Fruit fly (Drosophila melanogaster) whole organism, embryonic: ENCODE measurements around the gene Kua.

ENCODE experiments used
- Ada2b ChIP-seq: fragments of 200-800 bp; sonication (Bioruptor generic); IDR thresholded peaks from 2 replicates; pipeline ENCODE4 v1.3.6; 2022; ENCODE audit warnings: missing biosample characterization, missing genetic modification characterization
- Atf6 ChIP-seq: fragments of 200-800 bp; sonication (Bioruptor generic); IDR thresholded peaks from 2 replicates; pipeline ENCODE4 v1.3.6; 2022; ENCODE audit warnings: missing biosample characterization, missing genetic modification characterization
- CG10209 ChIP-seq: fragments of 200-800 bp; sonication (Bioruptor generic); optimal IDR thresholded peaks from 3 replicates; lab custom pipeline; 2017; ENCODE audit warnings: missing biosample characterization, mild to moderate bottlenecking, missing genetic modification characterization, missing genetic modification reagents
- CG10267 ChIP-seq: fragments of 200-800 bp; sonication (Bioruptor generic); optimal IDR thresholded peaks from 2 replicates; lab custom pipeline; 2018; ENCODE audit warnings: missing biosample characterization, mild to moderate bottlenecking, missing genetic modification characterization, moderate library complexity
- CG10321 ChIP-seq: fragments of 200-800 bp; sonication (Bioruptor generic); IDR thresholded peaks from 2 replicates; pipeline ENCODE4 v1.3.6; 2022; ENCODE audit warnings: missing biosample characterization, missing genetic modification characterization
- CG11398 ChIP-seq: fragments of 200-800 bp; sonication (Bioruptor generic); optimal IDR thresholded peaks from 2 replicates; lab custom pipeline; 2016; ENCODE audit warnings: missing biosample characterization, missing genetic modification characterization
- CG12071 ChIP-seq: fragments of 200-800 bp; sonication (Bioruptor generic); optimal IDR thresholded peaks from 3 replicates; lab custom pipeline; 2018; ENCODE audit warnings: missing biosample characterization, mild to moderate bottlenecking, missing genetic modification characterization
- CG12155 ChIP-seq: fragments of 200-800 bp; sonication (Bioruptor generic); optimal IDR thresholded peaks from 3 replicates; lab custom pipeline; 2016; ENCODE audit warnings: missing biosample characterization, missing genetic modification characterization
- CG12236 ChIP-seq: fragments of 200-800 bp; sonication (Bioruptor generic); optimal IDR thresholded peaks from 2 replicates; lab custom pipeline; 2016; ENCODE audit warnings: missing biosample characterization, missing genetic modification characterization
- CG14860 ChIP-seq: fragments of 200-800 bp; sonication (Bioruptor generic); IDR thresholded peaks from 3 replicates; pipeline ENCODE4 v1.3.6; 2022; ENCODE audit warnings: missing biosample characterization, missing genetic modification characterization; ENCODE audit not compliant: partially characterized antibody
- CG15269 ChIP-seq: fragments of 200-800 bp; sonication (Bioruptor generic); optimal IDR thresholded peaks from 2 replicates; lab custom pipeline; 2018; ENCODE audit warnings: missing biosample characterization, mild to moderate bottlenecking, missing genetic modification characterization, moderate library complexity
- CG1602 ChIP-seq: fragments of 200-800 bp; sonication (Bioruptor generic); optimal IDR thresholded peaks from 3 replicates; lab custom pipeline; 2016; ENCODE audit warnings: missing biosample characterization, missing genetic modification characterization
- CG17385 ChIP-seq: fragments of 200-800 bp; sonication (Bioruptor generic); optimal IDR thresholded peaks from 3 replicates; lab custom pipeline; 2018; ENCODE audit warnings: missing biosample characterization, mild to moderate bottlenecking, missing genetic modification characterization
- CG18599 ChIP-seq: fragments of 200-800 bp; sonication (Bioruptor generic); optimal IDR thresholded peaks from 3 replicates; lab custom pipeline; 2017; ENCODE audit warnings: missing biosample characterization, missing genetic modification characterization, mild to moderate bottlenecking, moderate library complexity, missing genetic modification reagents
- CG3995 ChIP-seq: fragments of 200-800 bp; sonication (Bioruptor generic); optimal IDR thresholded peaks from 3 replicates; lab custom pipeline; 2016; ENCODE audit warnings: missing biosample characterization, missing genetic modification characterization
- CG4617 ChIP-seq: fragments of 200-800 bp; sonication (Bioruptor generic); optimal IDR thresholded peaks from 3 replicates; lab custom pipeline; 2016; ENCODE audit warnings: missing biosample characterization, missing genetic modification characterization, borderline replicate concordance
- CG7372 ChIP-seq: fragments of 200-800 bp; sonication (Bioruptor generic); IDR thresholded peaks from 2 replicates; pipeline ENCODE4 v1.3.6; 2022; ENCODE audit warnings: missing biosample characterization, missing genetic modification characterization
- CG7839 ChIP-seq: fragments of 200-800 bp; sonication (Bioruptor generic); optimal IDR thresholded peaks from 3 replicates; lab custom pipeline; 2018; ENCODE audit warnings: missing biosample characterization, mild to moderate bottlenecking, missing genetic modification characterization, moderate library complexity
- CG7928 ChIP-seq: fragments of 200-800 bp; sonication (Bioruptor generic); optimal IDR thresholded peaks from 2 replicates; lab custom pipeline; 2017; ENCODE audit warnings: missing biosample characterization, mild to moderate bottlenecking, missing genetic modification characterization
- CG8359 ChIP-seq: fragments of 200-800 bp; sonication (Bioruptor generic); optimal IDR thresholded peaks from 2 replicates; lab custom pipeline; 2017; ENCODE audit warnings: missing biosample characterization, mild to moderate bottlenecking, missing genetic modification characterization, borderline replicate concordance
- CG9932 ChIP-seq: fragments of 200-800 bp; sonication (Bioruptor generic); IDR thresholded peaks from 2 replicates; pipeline ENCODE4 v1.3.6; 2022; ENCODE audit warnings: missing biosample characterization, missing genetic modification characterization
- Drgx ChIP-seq: fragments of 200-800 bp; sonication (Bioruptor generic); IDR thresholded peaks from 2 replicates; pipeline ENCODE4 v1.3.6; 2022; ENCODE audit warnings: missing biosample characterization, missing genetic modification characterization
- Eip74EF ChIP-seq, 2 experiments: fragments of 200-800 bp in 1 of 2; fragments of >200 bp in 1 of 2; sonication (Bioruptor generic) in 1 of 2; optimal IDR thresholded peaks; 2 replicates each; lab custom pipeline; 2017 to 2019; ENCODE audit warnings: missing biosample characterization in 2 of 2, missing genetic modification characterization in 2 of 2, mild to moderate bottlenecking in 1 of 2, moderate library complexity in 1 of 2
- Fer2 ChIP-seq: fragments of 200-800 bp; sonication (Bioruptor generic); optimal IDR thresholded peaks from 2 replicates; lab custom pipeline; 2018; ENCODE audit warnings: missing biosample characterization, mild to moderate bottlenecking, missing genetic modification characterization, moderate library complexity
- HLH3B ChIP-seq: fragments of 200-800 bp; sonication (Bioruptor generic); IDR thresholded peaks from 2 replicates; pipeline ENCODE4 v1.3.6; 2022; ENCODE audit warnings: missing biosample characterization, missing genetic modification characterization
- Hmx ChIP-seq: fragments of 200-800 bp; sonication (Bioruptor generic); optimal IDR thresholded peaks from 2 replicates; lab custom pipeline; 2016; ENCODE audit warnings: missing biosample characterization, missing genetic modification characterization
- Hr78 ChIP-seq, 2 experiments: fragments of 200-800 bp in 1 of 2; fragments of >200 bp in 1 of 2; sonication (Bioruptor generic) in 1 of 2; optimal IDR thresholded peaks; 2 replicates each; lab custom pipeline; 2017 to 2019; ENCODE audit warnings: missing biosample characterization in 2 of 2, missing genetic modification characterization in 2 of 2, mild to moderate bottlenecking in 1 of 2, moderate library complexity in 1 of 2
- Hsf ChIP-seq: fragments of 200-800 bp; sonication (Bioruptor generic); optimal IDR thresholded peaks from 3 replicates; lab custom pipeline; 2016; ENCODE audit warnings: missing biosample characterization, missing genetic modification characterization
- Nf-YC ChIP-seq: fragments of 200-800 bp; optimal IDR thresholded peaks from 3 replicates; lab custom pipeline; 2019; ENCODE audit warnings: missing biosample characterization, mild to moderate bottlenecking, missing genetic modification characterization, moderate library complexity
- Ptx1 ChIP-seq: fragments of 200-800 bp; sonication (Bioruptor generic); IDR thresholded peaks from 2 replicates; pipeline ENCODE4 v1.3.6; 2022; ENCODE audit warnings: missing biosample characterization, missing genetic modification characterization
- Usf ChIP-seq: fragments of 200-800 bp; sonication (Bioruptor generic); optimal IDR thresholded peaks from 2 replicates; lab custom pipeline; 2017; ENCODE audit warnings: missing genotype, missing biosample characterization, missing genetic modification characterization
- Xbp1 ChIP-seq: fragments of 200-800 bp; sonication (Bioruptor generic); optimal IDR thresholded peaks from 3 replicates; lab custom pipeline; 2016; ENCODE audit warnings: missing biosample characterization, mild to moderate bottlenecking, missing genetic modification characterization
- br ChIP-seq: fragments of >200 bp; optimal IDR thresholded peaks from 2 replicates; lab custom pipeline; 2017
- ci ChIP-seq: fragments of 200-800 bp; sonication (Bioruptor generic); IDR thresholded peaks from 3 replicates; pipeline ENCODE4 v1.3.6; 2022; ENCODE audit warnings: missing biosample characterization, missing genetic modification characterization
- croc ChIP-seq: fragments of 200-800 bp; sonication (Bioruptor generic); conservative IDR thresholded peaks from 3 replicates; pipeline ENCODE4 v1.3.6; 2022; ENCODE audit warnings: missing biosample characterization, missing genetic modification characterization
- ems ChIP-seq: fragments of 200-800 bp; sonication (Bioruptor generic); optimal IDR thresholded peaks from 3 replicates; lab custom pipeline; 2016; ENCODE audit warnings: missing biosample characterization, missing genetic modification characterization
- eve ChIP-seq, 2 experiments: fragments of >200 bp; optimal IDR thresholded peaks; 2 replicates each; lab custom pipeline; 2017; ENCODE audit warnings: missing biosample characterization in 2 of 2, missing genetic modification characterization in 2 of 2
- eyg ChIP-seq: fragments of 200-800 bp; sonication (Bioruptor generic); optimal IDR thresholded peaks from 3 replicates; lab custom pipeline; 2016; ENCODE audit warnings: missing biosample characterization, missing genetic modification characterization
- fd102C ChIP-seq: fragments of 200-800 bp; sonication (Bioruptor generic); optimal IDR thresholded peaks from 2 replicates; lab custom pipeline; 2018; ENCODE audit warnings: missing biosample characterization, mild to moderate bottlenecking, missing genetic modification characterization, moderate library complexity
- lmd ChIP-seq: fragments of 200-800 bp; sonication (Bioruptor generic); IDR thresholded peaks from 2 replicates; pipeline ENCODE4 v1.3.6; 2022; ENCODE audit warnings: missing biosample characterization, missing genetic modification characterization
- odd ChIP-seq: fragments of 200-800 bp; sonication (Bioruptor generic); optimal IDR thresholded peaks from 2 replicates; lab custom pipeline; 2017; ENCODE audit warnings: missing biosample characterization, mild to moderate bottlenecking, missing genetic modification characterization
- otp ChIP-seq: fragments of 200-800 bp; sonication (Bioruptor generic); IDR thresholded peaks from 3 replicates; pipeline ENCODE4, ENCODE4 v1.3.6; 2022; ENCODE audit warnings: missing biosample characterization, missing genetic modification characterization
- pho ChIP-seq: fragments of 200-800 bp; sonication (Bioruptor generic); optimal IDR thresholded peaks from 2 replicates; lab custom pipeline; 2016; ENCODE audit warnings: missing biosample characterization, missing genetic modification characterization
- repo ChIP-seq: fragments of 200-800 bp; sonication (Bioruptor generic); optimal IDR thresholded peaks from 2 replicates; lab custom pipeline; 2016; ENCODE audit warnings: missing biosample characterization, missing genetic modification characterization
- sens ChIP-seq: fragments of 200-800 bp; sonication (Bioruptor generic); peaks from one replicate; lab custom pipeline; 2016; ENCODE audit warnings: missing biosample characterization, missing genetic modification characterization
- sisA ChIP-seq: fragments of 200-800 bp; sonication (Bioruptor generic); IDR thresholded peaks from 2 replicates; pipeline ENCODE4 v1.3.6; 2022; ENCODE audit warnings: missing biosample characterization, missing genetic modification characterization
- slou ChIP-seq: fragments of 200-800 bp; sonication (Bioruptor generic); optimal IDR thresholded peaks from 3 replicates; lab custom pipeline; 2016; ENCODE audit warnings: missing biosample characterization, missing genetic modification characterization
- tgo ChIP-seq: fragments of 200-800 bp; sonication (Bioruptor generic); IDR thresholded peaks from 3 replicates; pipeline ENCODE4 v1.3.6; 2022; ENCODE audit warnings: missing biosample characterization, missing genetic modification characterization
- tin ChIP-seq: fragments of 200-800 bp; sonication (Bioruptor generic); optimal IDR thresholded peaks from 3 replicates; lab custom pipeline; 2016; ENCODE audit warnings: missing biosample characterization, missing genetic modification characterization
- z ChIP-seq: fragments of 200-800 bp; sonication (Bioruptor generic); IDR thresholded peaks from 3 replicates; pipeline ENCODE4 v1.3.6; 2022; ENCODE audit warnings: missing biosample characterization, missing genetic modification characterization
- zen ChIP-seq: fragments of 200-800 bp; sonication (Bioruptor generic); optimal IDR thresholded peaks from 3 replicates; lab custom pipeline; 2018; ENCODE audit warnings: missing biosample characterization, mild to moderate bottlenecking, missing genetic modification characterization, moderate library complexity
- zen2 ChIP-seq: fragments of 200-800 bp; sonication (Bioruptor generic); IDR thresholded peaks from 3 replicates; pipeline ENCODE4 v1.3.6; 2022; ENCODE audit warnings: missing biosample characterization, missing genetic modification characterization; ENCODE audit not compliant: partially characterized antibody

The Kua gene

DNA sequence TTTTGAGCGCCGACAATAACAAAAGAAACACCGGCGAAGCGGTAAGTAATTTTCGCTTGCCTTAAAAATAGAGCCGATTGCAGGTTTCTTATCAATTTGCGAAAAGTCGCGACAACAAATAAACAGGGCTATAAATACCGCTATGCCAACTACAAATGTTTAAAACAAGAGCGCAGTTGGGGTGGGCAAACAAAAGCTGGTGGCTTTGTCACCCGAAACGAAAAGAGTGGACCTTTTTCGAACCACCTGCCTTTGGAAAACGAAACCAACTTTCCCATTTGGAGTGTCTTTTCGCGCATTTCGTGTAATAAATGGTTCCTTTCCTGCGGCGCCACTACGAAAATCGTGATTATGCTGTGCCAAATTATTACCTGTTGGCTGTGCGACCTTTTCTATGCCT is 813 bp downstream of the Kua start (continued):
- TF ChIP-seq tin (no peak), CG12155 (no peak), CG7928 (GFP tag; lab: Kevin White, UChicago) (no peak), Hsf (GFP tag; lab: Kevin White, UChicago) (no peak), eve (GFP tag; optimal IDR thresholded peaks at IDR 0.05; lab: Kevin White, UChicago) (no peak), Drgx (no peak), CG11398 (GFP tag; lab: Kevin White, UChicago) (no peak), Atf6 (GFP tag; lab: Robert Waterston, UW) (no peak), pho (GFP tag; lab: Kevin White, UChicago) (no peak), fd102C (GFP tag; lab: Kevin White, UChicago) (no peak), sens (GFP tag; lab: Kevin White, UChicago) (no peak), Ptx1 (GFP tag; lab: Robert Waterston, UW) (peak; percentile 11; the same call in 1 of the 2 replicates), CG9932 (GFP tag; lab: Robert Waterston, UW) (peak; percentile 43), Hr78 (GFP tag; optimal IDR thresholded peaks at IDR 0.05; lab: Kevin White, UChicago) (no peak), CG17385 (GFP tag; lab: Kevin White, UChicago) (no peak), CG4617 (GFP tag; lab: Kevin White, UChicago) (no peak), CG12071 (GFP tag; lab: Kevin White, UChicago) (no peak), sisA (GFP tag; lab: Robert Waterston, UW) (no peak), tgo (GFP tag; lab: Robert Waterston, UW) (no peak), HLH3B (GFP tag; lab: Robert Waterston, UW) (no peak), CG15269 (tag; lab: Kevin White, UChicago) (peak; percentile 27), slou (no peak), ems (GFP tag; lab: Kevin White, UChicago) (no peak), Fer2 (tag; lab: Kevin White, UChicago) (no peak), CG14860 (GFP tag; lab: Robert Waterston, UW) (no peak), Ada2b (GFP tag; lab: Robert Waterston, UW) (0 out of 2 replicates have a peak, but pooled peaks have one; percentile 20), Nf-YC (tag; lab: Kevin White, UChicago) (no peak), CG18599 (GFP tag; lab: Kevin White, UChicago) (no peak), ci (0 out of 3 replicates have a peak, but pooled peaks have one; percentile 8), zen2 (no peak), CG10321 (no peak), otp (no peak), lmd (GFP tag; lab: Robert Waterston, UW) (0 out of 2 replicates have a peak, but pooled peaks have one; percentile 7), Usf (GFP tag; lab: Kevin White, UChicago) (no peak), eyg (no peak), br (lab: Kevin White, UChicago) (no peak), Xbp1 (no peak), CG7839 (tag; lab: Kevin White, UChicago) (no peak), z (no peak), CG10209 (GFP tag; lab: Kevin White, UChicago) (no peak), CG12236 (GFP tag; lab: Kevin White, UChicago) (no peak), Eip74EF (GFP tag; optimal IDR thresholded peaks at IDR 0.05; lab: Kevin White, UChicago) (no peak), CG8359 (GFP tag; lab: Kevin White, UChicago) (no peak), repo (GFP tag; lab: Kevin White, UChicago) (no peak), CG7372 (GFP tag; lab: Robert Waterston, UW) (no peak), croc (no peak), CG1602 (GFP tag; lab: Kevin White, UChicago) (no peak), odd (GFP tag; lab: Kevin White, UChicago) (no peak), zen (tag; lab: Kevin White, UChicago) (peak; percentile 34), CG3995 (no peak), CG10267 (tag; lab: Kevin White, UChicago) (no peak), Hmx (GFP tag; lab: Kevin White, UChicago) (no peak)
